Fruit fly (Drosophila melanogaster): Measurements from ENCODE around the gene Gs1l.

Gene Gs1l

DNA sequence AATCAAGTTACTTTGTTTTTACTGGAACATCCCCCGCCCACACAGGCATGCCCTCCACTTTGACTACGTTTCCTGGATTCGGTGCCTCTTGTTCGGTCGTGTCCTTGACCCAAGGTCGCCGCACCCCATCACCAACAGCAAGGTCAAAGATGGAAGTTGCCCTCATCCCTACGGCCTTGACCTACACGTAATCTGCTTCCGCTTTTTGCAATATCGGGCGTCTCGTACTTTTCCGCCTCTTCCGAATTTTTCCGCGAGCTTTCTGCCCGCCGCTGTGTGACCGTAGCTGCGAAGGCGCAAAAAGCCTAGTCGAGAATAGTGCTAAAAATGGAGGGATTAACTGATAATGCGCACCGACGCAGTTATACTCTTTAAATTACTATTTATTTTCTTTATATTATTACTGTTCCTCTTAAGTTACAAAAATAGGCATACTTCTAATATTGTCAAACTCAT is at the start of gene Gs1l:
Gs1l (minus strand) TSS at position 269 of the 456 bp plus-strand sequence.
- peak; percentile 26 for TF ChIP-seq CG17801 (GFP tag; optimal IDR thresholded peaks at IDR 0.05; ENCODE audit: partially characterized antibody)

- no peak for TF ChIP-seq CG17801 (GFP tag; optimal IDR thresholded peaks at IDR 0.05; ENCODE audit: partially characterized antibody)
Observed at dm6 chr2L:4477978-4478377, 21.4 kb upstream of the Gs1l start.

DNA sequence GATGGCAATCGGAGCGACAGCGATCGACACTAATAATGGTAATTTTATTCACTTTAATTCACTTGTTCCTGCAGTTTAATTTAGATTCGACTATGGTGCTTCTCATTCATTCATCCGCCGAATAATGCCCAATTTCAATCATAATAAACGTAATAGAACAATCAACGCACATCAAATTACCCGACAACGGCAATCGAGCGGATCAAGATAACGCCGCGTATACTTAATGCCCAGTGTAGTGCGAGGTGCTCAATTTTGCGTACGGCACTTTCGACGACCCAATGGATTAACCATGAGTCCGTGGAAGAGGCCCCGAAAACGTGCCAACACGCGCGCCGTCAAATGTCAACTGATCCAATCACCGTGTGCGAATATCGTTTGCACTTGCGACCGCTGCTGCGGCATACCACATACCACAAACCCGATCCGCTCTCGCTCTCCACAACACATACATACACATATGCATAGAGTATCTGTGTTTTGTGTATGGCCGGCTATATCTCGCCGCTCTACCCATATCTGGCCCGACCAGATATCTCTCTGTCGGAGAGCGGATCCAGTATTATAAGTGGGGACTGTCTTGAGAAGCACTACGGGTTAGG is 20.2 kb upstream of the Gs1l start, which contains the start of gene ine:
ine (minus strand) TSS at position 351 of the 602 bp plus-strand sequence.
- TF ChIP-seq CG17801 (GFP tag; optimal IDR thresholded peaks at IDR 0.05; ENCODE audit: partially characterized antibody): no peak

dm6 chr2L:4475422-4475821 is 18.8 kb upstream of the Gs1l start:
- no peak for TF ChIP-seq CG17801 (GFP tag; optimal IDR thresholded peaks at IDR 0.05; ENCODE audit: partially characterized antibody)

DNA sequence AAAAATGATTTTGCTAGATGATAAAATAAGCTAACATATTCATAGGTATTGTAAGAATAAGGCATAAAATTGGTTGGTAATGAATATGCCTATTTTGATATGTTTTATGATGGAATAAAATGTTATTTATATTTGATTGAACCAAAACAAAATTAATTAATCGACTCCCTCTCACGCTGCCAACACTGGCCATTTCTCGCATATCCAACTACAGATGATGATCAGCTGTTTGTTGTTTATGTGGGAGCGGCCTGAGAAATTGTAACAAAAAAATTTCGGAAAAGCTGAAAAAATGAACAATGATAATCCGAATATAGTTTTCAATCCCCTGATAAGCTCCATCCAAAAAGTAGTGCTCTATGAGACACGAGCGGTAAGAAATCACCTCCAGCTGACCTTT is 8.3 kb upstream of the Gs1l start, which contains the start of gene FIG4:
FIG4 (plus strand) TSS at position 229 of the 400 bp plus-strand sequence.
- peak; percentile 12 for TF ChIP-seq CG17801 (GFP tag; optimal IDR thresholded peaks at IDR 0.05; ENCODE audit: partially characterized antibody)

- no peak for TF ChIP-seq CG17801 (GFP tag; optimal IDR thresholded peaks at IDR 0.05; ENCODE audit: partially characterized antibody)
Observed at dm6 chr2L:4463323-4463722, 6.7 kb upstream of the Gs1l start, which contains the start of the genes CG15443 and Paris. CG15443 (minus strand) TSS chr2L:4463447. Paris (plus strand) TSS chr2L:4463611.

DNA sequence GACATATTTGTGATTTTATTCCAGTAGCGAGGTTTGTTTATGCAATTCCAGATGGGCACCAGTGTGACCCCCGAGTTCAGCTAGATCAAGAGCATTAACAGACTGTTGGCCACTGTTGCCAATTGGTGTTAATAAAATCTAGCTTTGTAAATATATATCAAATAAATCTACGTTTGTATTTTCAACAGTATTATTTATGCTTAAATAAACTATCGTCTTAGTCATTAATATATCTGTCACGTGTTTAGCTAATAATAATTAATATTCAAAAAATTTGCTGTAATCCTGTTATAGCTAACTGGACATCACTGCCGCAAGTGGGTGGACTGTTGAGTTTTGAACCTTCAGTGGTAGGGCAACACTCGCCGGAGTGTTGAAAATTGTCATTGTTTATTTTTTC is 2.9 kb upstream of the Gs1l start, which contains the start of the genes mRpL27 and CG15435:
mRpL27 (minus strand) TSS at position 96 of the 400 bp plus-strand sequence.
CG15435 (plus strand) TSS at position 187 of the 400 bp plus-strand sequence.
- TF ChIP-seq CG17801 (GFP tag; optimal IDR thresholded peaks at IDR 0.05; ENCODE audit: partially characterized antibody): no peak

DNA sequence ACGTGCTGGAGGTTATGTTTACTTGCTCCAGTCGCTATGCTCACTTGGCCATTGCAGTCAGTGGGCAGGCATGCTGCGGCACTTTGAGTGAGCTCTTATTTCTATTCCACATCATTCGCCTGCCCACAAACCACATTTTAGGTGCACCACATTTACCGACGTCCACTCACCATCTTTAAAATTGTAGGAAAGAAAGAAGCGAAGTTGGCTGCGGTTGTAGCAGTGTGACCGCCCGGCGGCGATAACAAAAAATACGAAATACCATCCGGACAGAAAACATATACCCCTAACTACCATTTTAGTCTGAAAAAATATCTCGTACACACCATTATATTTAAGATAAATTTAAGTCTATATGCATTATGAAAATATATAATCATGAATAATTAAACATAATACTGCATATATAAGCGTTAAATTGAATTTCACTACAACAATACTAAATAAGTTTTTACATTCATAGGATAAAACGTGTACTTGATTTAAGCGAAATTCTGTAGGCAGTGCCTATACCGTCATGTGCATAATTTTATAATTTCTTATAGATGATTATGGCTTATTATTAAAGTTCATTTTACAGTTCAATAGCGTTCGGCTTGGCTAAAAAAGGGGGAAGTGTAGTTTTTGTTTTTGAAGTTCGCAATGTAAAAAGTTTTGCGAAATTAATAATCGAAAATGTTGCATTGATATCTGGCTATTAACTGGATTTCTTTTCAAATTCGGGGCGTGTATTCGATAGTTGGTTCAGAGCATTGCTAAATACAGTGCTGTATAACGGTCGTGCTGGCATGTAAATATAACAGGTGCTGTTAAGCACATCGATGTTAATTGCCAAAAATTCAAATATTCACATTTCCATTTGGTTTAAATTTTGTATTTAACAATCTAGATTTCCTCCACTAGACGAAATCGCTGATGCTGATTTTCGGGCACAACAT is 1.8 kb upstream of the Gs1l start, which contains the start of gene RpL27A:
RpL27A (minus strand) TSS at position 246 of the 938 bp plus-strand sequence.
- peak; percentile 61 for TF ChIP-seq CG17801 (GFP tag; optimal IDR thresholded peaks at IDR 0.05; ENCODE audit: partially characterized antibody)

DNA sequence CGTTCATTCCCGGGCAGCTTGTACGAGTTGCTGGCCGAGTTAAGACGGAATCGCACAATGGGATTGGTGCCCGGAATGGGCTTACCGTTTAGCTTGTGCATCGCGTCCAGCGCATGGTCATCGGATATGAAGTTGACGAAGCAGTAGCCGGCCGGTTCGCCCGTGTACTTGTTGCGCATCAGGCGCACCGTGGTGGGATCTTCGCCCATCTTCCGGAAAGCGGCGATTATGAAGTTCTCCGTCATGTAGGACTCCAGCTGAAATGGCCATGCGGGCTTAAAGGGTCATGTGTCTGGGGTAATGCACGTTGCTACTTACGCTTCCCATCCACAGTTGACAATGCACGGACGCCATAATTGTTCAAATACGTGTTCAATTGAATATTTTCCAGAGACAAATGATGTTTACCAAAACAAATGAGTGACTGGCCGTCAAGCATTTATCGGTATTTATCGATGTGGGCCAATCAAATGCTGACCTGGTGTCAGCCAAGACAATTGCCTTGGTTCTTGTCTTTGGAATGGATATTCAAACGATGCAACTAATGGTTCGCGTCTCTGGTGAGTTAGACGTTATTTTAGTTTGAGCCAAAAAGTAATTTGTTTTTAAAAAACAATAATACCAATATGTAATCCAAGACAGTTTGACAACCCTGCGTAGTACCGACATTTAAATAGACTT is 2.5 kb downstream of the Gs1l start, which contains the start of the genes Secp43 and ND-B8:
Secp43 (minus strand) TSS at position 445 of the 681 bp plus-strand sequence.
ND-B8 (plus strand) TSS at position 618 of the 681 bp plus-strand sequence.
- no peak for TF ChIP-seq CG17801 (GFP tag; optimal IDR thresholded peaks at IDR 0.05; ENCODE audit: partially characterized antibody)

- no peak for TF ChIP-seq CG17801 (GFP tag; optimal IDR thresholded peaks at IDR 0.05; ENCODE audit: partially characterized antibody)
Observed at dm6 chr2L:4452798-4453197, 3.8 kb downstream of the Gs1l start, which contains the start of gene CG15439. CG15439 (minus strand) TSS chr2L:4453038.

- TF ChIP-seq CG17801 (GFP tag; optimal IDR thresholded peaks at IDR 0.05; ENCODE audit: partially characterized antibody): peak; percentile 89
Observed at dm6 chr2L:4448582-4449016, 8.0 kb downstream of the Gs1l start, which contains the start of gene MFS18. MFS18 (minus strand) TSS chr2L:4448635.

- peak; percentile 3 for TF ChIP-seq CG17801 (GFP tag; optimal IDR thresholded peaks at IDR 0.05; ENCODE audit: partially characterized antibody)
Observed at dm6 chr2L:4444457-4444856, 12.2 kb downstream of the Gs1l start, which contains the start of the genes morgue and Elp3. morgue (minus strand) TSS chr2L:4444680. Elp3 (plus strand) TSS chr2L:4444732.

DNA sequence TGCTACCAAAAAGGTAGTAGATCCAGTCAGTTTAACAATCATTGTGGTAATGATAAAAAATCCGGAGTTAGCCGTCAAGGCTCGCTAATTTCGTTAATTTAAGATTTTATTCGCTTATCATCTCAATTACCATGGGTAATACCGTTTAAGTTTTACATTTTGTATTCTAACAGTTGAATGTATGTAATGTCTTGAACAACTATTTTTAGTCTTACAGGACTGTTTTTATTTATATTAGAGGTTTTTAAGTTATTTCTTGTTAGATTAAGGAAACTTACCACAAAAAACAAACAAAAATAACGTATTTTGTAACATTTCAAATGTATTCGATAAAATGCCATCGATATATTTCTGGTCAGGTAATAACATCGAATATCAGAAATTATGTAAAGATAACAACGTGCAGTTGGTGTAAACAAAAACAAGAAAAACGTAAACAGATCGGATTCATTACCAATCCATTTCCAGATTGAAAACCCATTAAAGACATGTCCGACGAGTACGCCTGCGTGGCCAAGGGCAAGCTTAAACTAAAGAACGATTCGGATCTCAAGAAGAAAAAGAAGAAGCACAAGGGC is 14.5 kb downstream of the Gs1l start, which contains the start of the genes Sfp24F and CG15432:
Sfp24F (minus strand) TSS at position 51 of the 578 bp plus-strand sequence.
CG15432 (plus strand) TSS at position 311 of the 578 bp plus-strand sequence.
- peak; percentile 14 for TF ChIP-seq CG17801 (GFP tag; optimal IDR thresholded peaks at IDR 0.05; ENCODE audit: partially characterized antibody)
